Fruit fly (Drosophila melanogaster) whole organism, prepupa: ENCODE results near the gene CG9289.

Source experiments
- CG10631 ChIP-seq: fragments of 200-800 bp; sonication (Bioruptor generic); optimal IDR thresholded peaks from 2 replicates; lab custom pipeline; 2016; ENCODE audit warnings: missing biosample characterization, missing genetic modification characterization
- CG10669 ChIP-seq: fragments of 200-800 bp; sonication (Bioruptor generic); optimal IDR thresholded peaks from 3 replicates; lab custom pipeline; 2018; ENCODE audit warnings: missing biosample characterization, mild to moderate bottlenecking, missing genetic modification characterization, moderate library complexity
- CG11762 ChIP-seq: fragments of 200-800 bp; sonication (Bioruptor generic); optimal IDR thresholded peaks from 3 replicates; lab custom pipeline; 2016; ENCODE audit warnings: missing biosample characterization, missing genetic modification characterization; ENCODE audit not compliant: insufficient read depth
- CG15336 ChIP-seq: fragments of 200-800 bp; sonication (Bioruptor generic); IDR thresholded peaks from 2 replicates; pipeline ENCODE4 v1.3.6; 2022; ENCODE audit warnings: missing biosample characterization, missing genetic modification characterization
- CG1621 ChIP-seq: fragments of 200-800 bp; sonication (Bioruptor generic); optimal IDR thresholded peaks from 3 replicates; lab custom pipeline; 2018; ENCODE audit warnings: missing biosample characterization, mild to moderate bottlenecking, missing genetic modification characterization
- CG16779 ChIP-seq: fragments of 200-800 bp; sonication (Bioruptor generic); optimal IDR thresholded peaks from 3 replicates; lab custom pipeline; 2017; ENCODE audit warnings: missing biosample characterization, mild to moderate bottlenecking, missing genetic modification characterization
- CG3032 ChIP-seq: fragments of 200-800 bp; optimal IDR thresholded peaks from 2 replicates; lab custom pipeline; 2019; ENCODE audit warnings: missing biosample characterization, mild to moderate bottlenecking, missing genetic modification characterization, moderate library complexity
- CG31627 ChIP-seq: fragments of 200-800 bp; sonication (Bioruptor generic); optimal IDR thresholded peaks from 3 replicates; lab custom pipeline; 2016; ENCODE audit warnings: missing biosample characterization, missing genetic modification characterization
- CG32006 ChIP-seq: fragments of 200-800 bp; sonication (Bioruptor generic); optimal IDR thresholded peaks from 3 replicates; lab custom pipeline; 2017; ENCODE audit warnings: missing biosample characterization, mild to moderate bottlenecking, missing genetic modification characterization
- CG34406 ChIP-seq: fragments of 200-800 bp; sonication (Bioruptor generic); optimal IDR thresholded peaks from 3 replicates; lab custom pipeline; 2016; ENCODE audit warnings: missing biosample characterization, missing genetic modification characterization
- CG4318 ChIP-seq: fragments of 200-800 bp; sonication (Bioruptor generic); optimal IDR thresholded peaks from 3 replicates; lab custom pipeline; 2017; ENCODE audit warnings: missing biosample characterization, mild to moderate bottlenecking, missing genetic modification characterization
- CG6163 ChIP-seq: fragments of 200-800 bp; sonication (Bioruptor generic); IDR thresholded peaks from 3 replicates; pipeline ENCODE4 v1.3.6; 2022; ENCODE audit warnings: missing biosample characterization, missing genetic modification characterization
- CG6276 ChIP-seq: fragments of 200-800 bp; sonication (Bioruptor generic); optimal IDR thresholded peaks from 2 replicates; lab custom pipeline; 2017; ENCODE audit warnings: missing biosample characterization, mild to moderate bottlenecking, missing genetic modification characterization
- CG6854 ChIP-seq: fragments of 200-800 bp; sonication (Bioruptor generic); optimal IDR thresholded peaks from 2 replicates; lab custom pipeline; 2017; ENCODE audit warnings: missing biosample characterization, mild to moderate bottlenecking, missing genetic modification characterization
- CG7368 ChIP-seq: fragments of 200-800 bp; sonication (Bioruptor generic); optimal IDR thresholded peaks from 3 replicates; lab custom pipeline; 2016; ENCODE audit warnings: missing biosample characterization, missing genetic modification characterization
- CG9139 ChIP-seq: fragments of 200-800 bp; sonication (Bioruptor generic); optimal IDR thresholded peaks from 3 replicates; lab custom pipeline; 2017; ENCODE audit warnings: missing biosample characterization, mild to moderate bottlenecking, missing genetic modification characterization
- Eip78C ChIP-seq: fragments of 200-800 bp; sonication (Bioruptor generic); peaks from one replicate; lab custom pipeline; 2016; ENCODE audit warnings: missing biosample characterization, missing genetic modification characterization
- Eip93F ChIP-seq: fragments of 200-800 bp; sonication (Bioruptor generic); optimal IDR thresholded peaks from 2 replicates; lab custom pipeline; 2016; ENCODE audit warnings: missing biosample characterization, mild to moderate bottlenecking, missing genetic modification characterization
- Ets96B ChIP-seq: fragments of 200-800 bp; optimal IDR thresholded peaks from 2 replicates; lab custom pipeline; 2019; ENCODE audit warnings: missing biosample characterization, mild to moderate bottlenecking, missing genetic modification characterization, moderate library complexity
- Hr4 ChIP-seq: fragments of 200-800 bp; sonication (Bioruptor generic); optimal IDR thresholded peaks from 3 replicates; lab custom pipeline; 2016; ENCODE audit warnings: missing biosample characterization, missing genetic modification characterization
- Lpt ChIP-seq: fragments of 200-800 bp; sonication (Bioruptor generic); optimal IDR thresholded peaks from 3 replicates; lab custom pipeline; 2016; ENCODE audit warnings: missing biosample characterization, missing genetic modification characterization
- Met ChIP-seq: fragments of 200-800 bp; sonication (Bioruptor generic); optimal IDR thresholded peaks from 3 replicates; lab custom pipeline; 2016; ENCODE audit warnings: missing biosample characterization, missing genetic modification characterization
- Sox102F ChIP-seq: fragments of 200-800 bp; sonication (Bioruptor generic); optimal IDR thresholded peaks from 2 replicates; lab custom pipeline; 2016; ENCODE audit warnings: missing biosample characterization, mild to moderate bottlenecking, missing genetic modification characterization
- Sox14 ChIP-seq: fragments of 200-800 bp; sonication (Bioruptor generic); optimal IDR thresholded peaks from 3 replicates; lab custom pipeline; 2016; ENCODE audit warnings: missing biosample characterization, missing genetic modification characterization
- achi ChIP-seq: fragments of 200-800 bp; sonication (Bioruptor generic); optimal IDR thresholded peaks from 3 replicates; lab custom pipeline; 2016; ENCODE audit warnings: missing biosample characterization, missing genetic modification characterization
- dac ChIP-seq: fragments of 200-800 bp; sonication (Bioruptor generic); optimal IDR thresholded peaks from 2 replicates; lab custom pipeline; 2017; ENCODE audit warnings: missing biosample characterization, mild to moderate bottlenecking, missing genetic modification characterization
- eg ChIP-seq: fragments of 200-800 bp; sonication (Bioruptor generic); IDR thresholded peaks from 3 replicates; pipeline ENCODE4 v1.3.6; 2022; ENCODE audit warnings: missing biosample characterization, missing genetic modification characterization
- esn ChIP-seq: fragments of 200-800 bp; sonication (Bioruptor generic); optimal IDR thresholded peaks from 2 replicates; lab custom pipeline; 2016; ENCODE audit warnings: missing biosample characterization, mild to moderate bottlenecking, missing genetic modification characterization, moderate library complexity
- fd59A ChIP-seq: fragments of 200-800 bp; sonication (Bioruptor generic); optimal IDR thresholded peaks from 2 replicates; lab custom pipeline; 2017; ENCODE audit warnings: missing biosample characterization, mild to moderate bottlenecking, missing genetic modification characterization, missing genetic modification reagents
- fd85E ChIP-seq: fragments of 200-800 bp; sonication (Bioruptor generic); optimal IDR thresholded peaks from 3 replicates; lab custom pipeline; 2016; ENCODE audit warnings: missing biosample characterization, missing genetic modification characterization
- fkh ChIP-seq: fragments of 200-800 bp; sonication (Bioruptor generic); optimal IDR thresholded peaks from 3 replicates; lab custom pipeline; 2017; ENCODE audit warnings: missing biosample characterization, mild to moderate bottlenecking, missing genetic modification characterization, moderate library complexity
- pdm3 ChIP-seq: fragments of 200-800 bp; sonication (Bioruptor generic); optimal IDR thresholded peaks from 3 replicates; lab custom pipeline; 2016; ENCODE audit warnings: missing biosample characterization, missing genetic modification characterization
- spab ChIP-seq: fragments of 200-800 bp; sonication (Bioruptor generic); optimal IDR thresholded peaks from 2 replicates; lab custom pipeline; 2017; ENCODE audit warnings: missing biosample characterization, mild to moderate bottlenecking, missing genetic modification characterization, missing genetic modification reagents
- svp ChIP-seq: fragments of 200-800 bp; sonication (Bioruptor generic); peaks from one replicate; lab custom pipeline; 2016; ENCODE audit warnings: missing biosample characterization, missing genetic modification characterization
- topi ChIP-seq: fragments of 200-800 bp; sonication (Bioruptor generic); optimal IDR thresholded peaks from 3 replicates; lab custom pipeline; 2016; ENCODE audit warnings: missing biosample characterization, missing genetic modification characterization
- vri ChIP-seq: fragments of 200-800 bp; sonication (Bioruptor generic); optimal IDR thresholded peaks from 3 replicates; lab custom pipeline; 2016; ENCODE audit warnings: missing biosample characterization, mild to moderate bottlenecking, missing genetic modification characterization

CG9289 gene

DNA sequence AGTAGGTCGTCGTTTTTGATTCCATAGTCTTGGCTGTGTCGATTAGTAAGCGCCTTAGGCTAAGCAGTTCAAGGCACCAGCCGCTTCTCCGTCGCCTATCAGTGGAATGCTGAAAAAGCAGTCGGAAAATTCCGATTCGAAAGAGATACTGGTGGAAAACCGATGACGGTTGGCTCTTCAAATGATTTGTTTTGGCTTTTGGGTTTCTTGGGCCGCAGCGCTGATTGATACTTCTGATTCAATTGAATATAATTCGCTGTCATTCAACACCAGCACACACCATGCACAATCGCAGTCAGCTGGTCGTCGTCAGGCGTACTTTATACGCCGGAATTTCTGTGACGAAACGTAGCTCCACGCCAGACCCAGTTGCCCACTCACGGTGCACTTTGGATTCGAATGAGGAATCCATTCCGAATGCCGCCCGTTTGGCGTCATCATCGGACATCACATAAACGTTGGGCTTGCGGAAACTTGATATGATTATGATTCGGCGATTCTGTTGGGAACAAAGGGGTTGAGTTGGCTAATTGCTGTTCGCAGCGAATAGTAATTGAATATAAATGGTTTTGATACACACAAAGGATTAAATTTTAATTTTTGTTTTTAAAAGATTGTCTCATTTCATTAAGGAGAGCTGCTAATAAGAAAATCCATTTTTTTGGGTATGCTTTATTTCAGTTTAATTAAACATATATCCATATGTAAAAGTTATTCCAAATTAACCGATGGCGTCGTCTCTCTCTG lies 16.9 kb upstream of the CG9289 start (continued):
- TF ChIP-seq topi (GFP tag; lab: Kevin White, UChicago) (no peak), CG15336 (GFP tag; lab: Robert Waterston, UW) (0 out of 2 replicates have a peak, but pooled peaks have one; percentile 11), Eip93F (peak; percentile 8), pdm3 (no peak), svp (GFP tag; lab: Kevin White, UChicago) (peak; percentile 79), Hr4 (GFP tag; lab: Kevin White, UChicago) (no peak), CG34406 (GFP tag; lab: Kevin White, UChicago) (no peak), CG6163 (GFP tag; lab: Robert Waterston, UW) (no peak), CG6276 (GFP tag; lab: Kevin White, UChicago) (peak; percentile 20), dac (GFP tag; lab: Kevin White, UChicago) (no peak), CG9139 (GFP tag; lab: Kevin White, UChicago) (no peak), CG31627 (GFP tag; lab: Kevin White, UChicago) (no peak), achi (no peak), fd59A (GFP tag; lab: Kevin White, UChicago) (no peak), spab (GFP tag; lab: Kevin White, UChicago) (no peak), CG7368 (no peak), CG10631 (GFP tag; lab: Kevin White, UChicago) (no peak), CG4318 (GFP tag; lab: Kevin White, UChicago) (no peak), Ets96B (tag; lab: Kevin White, UChicago) (no peak), Eip78C (GFP tag; lab: Kevin White, UChicago) (peak; percentile 77), CG1621 (tag; lab: Kevin White, UChicago) (no peak)

DNA sequence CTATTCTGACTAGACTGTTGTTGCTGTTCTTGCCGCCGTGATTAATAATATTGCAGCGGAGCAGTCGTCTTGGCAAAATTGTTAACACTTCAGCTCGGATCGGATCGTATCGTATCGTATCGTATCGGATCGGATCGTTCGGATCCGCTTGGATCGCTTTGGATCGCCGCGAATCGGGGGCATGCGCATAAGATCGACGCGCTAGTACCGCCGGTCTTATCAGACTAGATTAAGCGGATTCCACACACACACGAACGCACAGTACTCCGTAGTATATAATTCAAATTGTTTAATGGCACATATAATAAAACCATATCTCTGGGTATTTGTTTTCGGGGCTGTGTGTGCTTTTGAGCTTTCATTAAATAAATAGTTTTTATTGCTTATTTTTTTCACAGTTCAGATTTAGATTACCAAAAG lies 15.7 kb upstream of the CG9289 start:
- TF ChIP-seq svp (GFP tag; lab: Kevin White, UChicago) (peak; percentile 89), Sox14 (GFP tag; lab: Kevin White, UChicago) (no peak), vri (GFP tag; lab: Kevin White, UChicago) (peak; percentile 78), Lpt (no peak), CG6854 (GFP tag; lab: Kevin White, UChicago) (peak; percentile 44), CG16779 (tag; lab: Kevin White, UChicago) (no peak), fkh (GFP tag; lab: Kevin White, UChicago) (peak; percentile 56), CG15336 (GFP tag; lab: Robert Waterston, UW) (no peak), CG4318 (GFP tag; lab: Kevin White, UChicago) (no peak), CG31627 (GFP tag; lab: Kevin White, UChicago) (no peak), Met (GFP tag; lab: Kevin White, UChicago) (no peak), Eip78C (GFP tag; lab: Kevin White, UChicago) (peak; percentile 71), fd85E (GFP tag; lab: Kevin White, UChicago) (no peak), pdm3 (no peak), CG10631 (GFP tag; lab: Kevin White, UChicago) (no peak), Ets96B (tag; lab: Kevin White, UChicago) (no peak)

DNA sequence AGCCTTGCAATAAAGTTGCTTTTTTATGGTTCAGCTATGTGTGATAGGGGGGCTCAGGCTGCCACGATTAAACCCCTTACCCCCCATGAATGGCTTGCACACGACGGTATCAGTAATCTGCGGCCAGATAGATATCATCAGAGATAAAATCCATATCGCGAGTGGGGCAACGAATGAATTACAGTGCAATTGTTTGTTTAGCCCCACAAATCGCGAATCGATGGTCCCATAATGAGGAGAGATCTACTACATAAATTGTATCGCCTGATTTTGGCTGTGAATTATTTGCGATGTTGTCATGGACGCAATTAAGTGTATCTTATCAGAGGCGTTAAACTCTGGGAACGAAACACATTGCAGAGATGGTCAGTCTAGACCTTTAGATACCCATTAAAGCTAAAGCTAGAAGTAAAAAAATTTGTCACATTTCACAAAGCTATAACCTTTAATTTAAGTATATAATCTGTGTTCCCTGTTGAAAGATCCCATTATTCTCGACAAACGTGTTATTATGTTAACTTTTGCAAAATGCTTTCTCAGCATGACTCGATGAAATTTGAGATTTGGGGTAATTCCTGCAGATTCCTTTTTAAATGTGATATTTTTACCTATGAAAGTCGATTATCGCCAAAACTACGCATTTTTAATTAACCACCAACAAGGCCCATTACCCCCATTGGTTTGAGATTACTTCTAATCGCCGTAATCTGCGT lies 13.9 kb upstream of the CG9289 start:
- TF ChIP-seq CG10631 (GFP tag; lab: Kevin White, UChicago) = no peak
- TF ChIP-seq Sox102F (GFP tag; lab: Kevin White, UChicago) = no peak
- no peak for TF ChIP-seq CG10669 (GFP tag; lab: Kevin White, UChicago)
- peak; percentile 79 for TF ChIP-seq vri (GFP tag; lab: Kevin White, UChicago)
- TF ChIP-seq CG32006 (GFP tag; lab: Kevin White, UChicago) = no peak
- TF ChIP-seq eg (GFP tag; lab: Robert Waterston, UW) = no peak
- peak; percentile 74 for TF ChIP-seq svp (GFP tag; lab: Kevin White, UChicago)
- TF ChIP-seq CG11762 (GFP tag; lab: Kevin White, UChicago) = no peak
- no peak for TF ChIP-seq CG3032 (tag; lab: Kevin White, UChicago)
- no peak for TF ChIP-seq Eip78C (GFP tag; lab: Kevin White, UChicago)
- TF ChIP-seq fkh (GFP tag; lab: Kevin White, UChicago) = peak; percentile 28
- no peak for TF ChIP-seq CG1621 (tag; lab: Kevin White, UChicago)
- TF ChIP-seq esn (GFP tag; lab: Kevin White, UChicago) = no peak
